Worm (Caenorhabditis elegans) whole organism, midembryonic: Measurements from ENCODE around the gene decr-1.1.

Source experiments
- T22C8.4 ChIP-seq: fragments of 200-800 bp; sonication (Bioruptor generic); IDR thresholded peaks from 2 replicates; pipeline ENCODE4 v1.3.6; 2022; ENCODE audit warnings: missing genetic modification characterization, missing compliant biosample characterization
- cog-1 ChIP-seq: sonication (generic microtip); optimal IDR thresholded peaks from 2 replicates; lab custom pipeline; 2016; ENCODE audit warnings: missing genetic modification characterization, missing compliant biosample characterization
- flt-1 ChIP-seq: fragments of 200-800 bp; sonication (Bioruptor generic); IDR thresholded peaks from 2 replicates; pipeline ENCODE4 v1.3.6; 2022; ENCODE audit warnings: missing genetic modification characterization, missing compliant biosample characterization
- klf-2 ChIP-seq: fragments of 200-800 bp; sonication (Bioruptor generic); conservative IDR thresholded peaks from 2 replicates; pipeline ENCODE4 v1.3.6; 2022; ENCODE audit warnings: missing genetic modification reagents, missing genetic modification characterization, missing compliant biosample characterization
- ref-1 ChIP-seq: fragments of 200-800 bp; sonication (Bioruptor generic); conservative IDR thresholded peaks from 2 replicates; pipeline ENCODE4 v1.3.6; 2022; ENCODE audit warnings: missing genetic modification reagents, missing genetic modification characterization, missing compliant biosample characterization
- tab-1 ChIP-seq: fragments of 200-800 bp; sonication (Bioruptor generic); IDR thresholded peaks from 2 replicates; pipeline ENCODE4 v1.3.6; 2022; ENCODE audit warnings: missing genetic modification characterization, missing compliant biosample characterization
- ztf-23 ChIP-seq: fragments of 200-800 bp; sonication (Bioruptor generic); IDR thresholded peaks from 2 replicates; pipeline ENCODE4 v1.3.6; 2022; ENCODE audit warnings: missing genetic modification reagents, missing genetic modification characterization, missing compliant biosample characterization
- ztf-29 ChIP-seq: fragments of 200-800 bp; sonication (Bioruptor generic); IDR thresholded peaks from 2 replicates; pipeline ENCODE4 v1.3.6; 2022; ENCODE audit warnings: missing genetic modification reagents, missing genetic modification characterization, missing compliant biosample characterization

DNA sequence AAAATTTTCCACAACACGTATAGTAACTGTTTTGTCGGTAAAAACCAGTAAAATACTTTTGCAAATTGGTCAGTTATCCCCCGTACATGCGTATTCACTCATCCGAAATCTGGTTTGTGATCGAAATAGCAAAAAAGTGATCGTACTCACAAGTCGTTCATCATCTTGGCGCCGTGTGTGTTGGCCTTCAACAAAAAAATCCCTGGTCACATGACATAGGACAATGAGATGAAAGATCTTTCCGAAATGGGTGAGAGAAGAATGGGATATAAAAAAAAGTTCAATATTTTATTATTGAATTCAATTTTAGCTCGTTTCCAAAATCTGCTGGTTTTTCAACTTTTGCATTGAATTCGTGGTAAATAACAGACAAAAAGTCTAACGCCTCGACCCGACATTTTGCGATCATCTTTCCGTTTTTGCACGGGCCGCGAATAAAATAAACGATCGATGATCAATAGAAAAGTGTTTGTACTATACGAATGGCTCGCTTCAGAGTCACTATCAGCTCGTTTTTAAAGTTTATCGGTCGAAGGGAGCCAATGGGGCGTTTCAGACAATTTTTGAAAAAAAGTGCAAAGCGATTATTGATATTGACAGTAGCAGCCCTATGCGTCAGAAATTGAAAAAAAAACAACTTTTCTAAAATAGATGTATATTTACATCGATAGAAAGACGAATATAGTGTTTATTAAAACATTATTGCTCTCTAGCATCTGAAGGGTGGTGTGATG lies 5.9 kb downstream of the decr-1.1 start:
- no peak for TF ChIP-seq cog-1 (tag; lab: Kevin White, UChicago)
- no peak for TF ChIP-seq flt-1 (GFP tag; lab: Robert Waterston, UW)
- no peak for TF ChIP-seq klf-2 (GFP tag; lab: Robert Waterston, UW)
- TF ChIP-seq ztf-29 (GFP tag; lab: Robert Waterston, UW), result no peak
- TF ChIP-seq ref-1, result no peak
- TF ChIP-seq ztf-23 (GFP tag; lab: Robert Waterston, UW), result no peak
- TF ChIP-seq tab-1 (GFP tag; lab: Robert Waterston, UW), result no peak
- TF ChIP-seq T22C8.4 (GFP tag; lab: Robert Waterston, UW), result no peak
